Worm (Caenorhabditis elegans): ENCODE data around the gene Y82E9BR.22.
A peak's percentile ranks its signal among the peaks of the same experiment; 100 is the strongest.

Y82E9BR.22 gene

ce11 chrIII:1419700-1420356 lies 10.8 kb upstream of the Y82E9BR.22 start (continued):
- peak; percentile 90; the same call in 1 of the 2 replicates for TF ChIP-seq Y56A3A.18 (GFP tag; IDR thresholded peaks at IDR 0.05)
- no peak for TF ChIP-seq ztf-6 (GFP tag; IDR thresholded peaks at IDR 0.05)
- peak; percentile 91 for TF ChIP-seq ekl-4 (GFP tag; IDR thresholded peaks at IDR 0.05)
- peak; percentile 42 for TF ChIP-seq pha-4 (tag; optimal IDR thresholded peaks at IDR 0.05)
- peak; percentile 89 for TF ChIP-seq ZK185.1 (tag; optimal IDR thresholded peaks at IDR 0.05; ENCODE audit: poor library complexity, severe bottlenecking)
- TF ChIP-seq tbp1 (GFP tag; optimal IDR thresholded peaks at IDR 0.05): peak; percentile 69
- TF ChIP-seq nfya-2 (GFP tag; IDR thresholded peaks at IDR 0.05): no peak; the same call in 1 of the 2 replicates
- TF ChIP-seq bed-2 (GFP tag; IDR thresholded peaks at IDR 0.05): no peak
- no peak for TF ChIP-seq aptf-2 (GFP tag; conservative IDR thresholded peaks at IDR 0.05)
- peak; percentile 92 for TF ChIP-seq ama-1 (optimal IDR thresholded peaks at IDR 0.05)
- peak in 1 of 2 experiments; percentile 94 for TF ChIP-seq ama-1 (GFP tag; optimal IDR thresholded peaks at IDR 0.05)
- TF ChIP-seq sea-2 (GFP tag; IDR thresholded peaks at IDR 0.05): 0 out of 2 replicates have a peak, but pooled peaks have one; percentile 28
- TF ChIP-seq F33H1.4 (GFP tag; IDR thresholded peaks at IDR 0.05): peak; percentile 57; the same call in 1 of the 2 replicates
- peak; percentile 86 for TF ChIP-seq snpc-1.3 (tag; optimal IDR thresholded peaks at IDR 0.05; ENCODE audit: insufficient read depth)
- peak; percentile 72; the same call in 1 of the 2 replicates for TF ChIP-seq nhr-120 (GFP tag; IDR thresholded peaks at IDR 0.05)
- peak; percentile 96 for TF ChIP-seq hrde-1 (tag; optimal IDR thresholded peaks at IDR 0.05; ENCODE audit: borderline replicate concordance)
- peak; percentile 63 for TF ChIP-seq attf-5 (GFP tag; optimal IDR thresholded peaks at IDR 0.05)
- TF ChIP-seq efl-1 (GFP tag; optimal IDR thresholded peaks at IDR 0.05): peak; percentile 21
- TF ChIP-seq dpff-1 (tag; optimal IDR thresholded peaks at IDR 0.05): peak; percentile 81
- no peak for TF ChIP-seq lsy-27 (tag; optimal IDR thresholded peaks at IDR 0.05; ENCODE audit: borderline replicate concordance, insufficient read depth)
- peak; percentile 94 for TF ChIP-seq F10E7.11 (tag; optimal IDR thresholded peaks at IDR 0.05)
- TF ChIP-seq nfya-1 (tag; optimal IDR thresholded peaks at IDR 0.05; ENCODE audit: borderline replicate concordance, insufficient read depth): no peak
- peak; percentile 94 for TF ChIP-seq F39B2.1 (GFP tag; IDR thresholded peaks at IDR 0.05)
- TF ChIP-seq K11D2.4 (GFP tag; IDR thresholded peaks at IDR 0.05): 0 out of 2 replicates have a peak, but pooled peaks have one; percentile 60
- TF ChIP-seq ceh-100 (GFP tag; IDR thresholded peaks at IDR 0.05): no peak; the same call in none of the 2 replicates
- TF ChIP-seq let-607 (tag; optimal IDR thresholded peaks at IDR 0.05): peak; percentile 46 to 74
- TF ChIP-seq ets-4 (GFP tag; optimal IDR thresholded peaks at IDR 0.05): no peak
- TF ChIP-seq lir-1 (GFP tag; conservative IDR thresholded peaks at IDR 0.05): no peak
- no peak for TF ChIP-seq bed-1 (GFP tag; IDR thresholded peaks at IDR 0.05)
- no peak for TF ChIP-seq egrh-3 (GFP tag; IDR thresholded peaks at IDR 0.05)
- peak in 2 of 3 experiments; percentile 44 to 49 for TF ChIP-seq lin-35 (GFP tag; optimal IDR thresholded peaks at IDR 0.05)
- TF ChIP-seq egl-44 (GFP tag; IDR thresholded peaks at IDR 0.05): peak; percentile 47; the same call in 1 of the 2 replicates
- TF ChIP-seq madf-10 (tag; optimal IDR thresholded peaks at IDR 0.05): peak; percentile 90
- TF ChIP-seq lag-1 (GFP tag; IDR thresholded peaks at IDR 0.05): no peak
- no peak for TF ChIP-seq sdz-38 (tag; optimal IDR thresholded peaks at IDR 0.05)
- TF ChIP-seq pbrm-1 (GFP tag; IDR thresholded peaks at IDR 0.05): no peak; the same call in 1 of the 2 replicates
- TF ChIP-seq mxl-1 (tag; optimal IDR thresholded peaks at IDR 0.05): peak; percentile 69
- TF ChIP-seq B0261.1 (tag; optimal IDR thresholded peaks at IDR 0.05): peak; percentile 36
- peak; percentile 79 for TF ChIP-seq die-1 (tag; optimal IDR thresholded peaks at IDR 0.05)
- TF ChIP-seq hmg-20 (GFP tag; IDR thresholded peaks at IDR 0.05): peak; percentile 84
- peak; percentile 81 for TF ChIP-seq ztf-22 (GFP tag; optimal IDR thresholded peaks at IDR 0.05)
- TF ChIP-seq zfh-2 (GFP tag; conservative IDR thresholded peaks at IDR 0.05): peak; percentile 59
- peak; percentile 98 for TF ChIP-seq Y53G8AR.9 (GFP tag; conservative IDR thresholded peaks at IDR 0.05)
- TF ChIP-seq rcor-1 (GFP tag; IDR thresholded peaks at IDR 0.05): peak; percentile 85
- TF ChIP-seq chd-7 (tag; optimal IDR thresholded peaks at IDR 0.05): peak; percentile 93
- no peak for TF ChIP-seq rpc-1 (optimal IDR thresholded peaks at IDR 0.05)
- TF ChIP-seq rpc-1 (tag; optimal IDR thresholded peaks at IDR 0.05): peak; percentile 11
